Worm (Caenorhabditis elegans): Measurements from ENCODE around the gene C05D11.13.

ce11 chrIII:6395706-6396232 is 48.6 kb downstream of the C05D11.13 start, which contains the start of gene oatr-1:
- TF ChIP-seq hlh-8 (tag; optimal IDR thresholded peaks at IDR 0.05) (no peak), dve-1 (tag; optimal IDR thresholded peaks at IDR 0.05) (no peak), nhr-11 (tag; optimal IDR thresholded peaks at IDR 0.05) (no peak), unc-55 (GFP tag; optimal IDR thresholded peaks at IDR 0.05) (no peak), pqm-1 (tag; optimal IDR thresholded peaks at IDR 0.05) (no peak), tbx-7 (tag; optimal IDR thresholded peaks at IDR 0.05) (no peak), gmeb-2 (tag; optimal IDR thresholded peaks at IDR 0.05) (no peak), hlh-13 (GFP tag; optimal IDR thresholded peaks at IDR 0.05) (no peak), ceh-9 (tag; optimal IDR thresholded peaks at IDR 0.05) (no peak), ceh-34 (tag; optimal IDR thresholded peaks at IDR 0.05) (no peak), ama-1 (optimal IDR thresholded peaks at IDR 0.05) (no peak)

All from whole organism, late embryonic.